Worm (Caenorhabditis elegans): Measurements from ENCODE around the gene trpl-5.

DNA sequence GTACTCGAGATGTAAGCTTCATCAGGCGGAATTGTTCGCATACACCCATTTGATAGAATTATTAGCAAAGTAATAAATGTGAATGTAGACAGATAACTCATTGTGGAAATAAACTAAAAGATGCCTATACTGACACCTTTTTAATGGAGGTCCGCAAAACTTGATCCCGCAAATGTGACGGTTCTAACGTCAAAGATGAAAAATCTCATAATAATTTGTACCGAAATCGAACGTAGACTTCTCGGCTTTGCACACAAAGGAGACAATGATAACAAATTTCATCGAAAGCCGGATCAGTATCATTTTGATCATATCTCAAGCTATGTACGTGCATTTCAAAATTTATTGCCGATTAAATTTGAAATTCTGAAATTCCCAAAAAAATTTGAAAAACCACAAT lies 17.9 kb upstream of the trpl-5 start, which contains the start of gene R52.4:
- TF ChIP-seq ama-1 (optimal IDR thresholded peaks at IDR 0.05) (no peak), tra-4 (tag; optimal IDR thresholded peaks at IDR 0.05) (no peak), ceh-13 (GFP tag; optimal IDR thresholded peaks at IDR 0.05) (no peak), flt-1 (GFP tag; IDR thresholded peaks at IDR 0.05) (no peak), sea-1 (GFP tag; conservative IDR thresholded peaks at IDR 0.05) (no peak), tbx-37 (GFP tag; conservative IDR thresholded peaks at IDR 0.05) (no peak), F13C5.2 (tag; optimal IDR thresholded peaks at IDR 0.05) (no peak), scrt-1 (GFP tag; IDR thresholded peaks at IDR 0.05) (no peak), aly-1 (tag; optimal IDR thresholded peaks at IDR 0.05) (no peak)
